Worm (Caenorhabditis elegans) whole organism, mixed stage, embryonic: Measurements from ENCODE around the gene srt-28.
A peak's percentile ranks its signal among the peaks of the same experiment; 100 is the strongest.

Experiments used
- M03D4.4 ChIP-seq: sonication (generic microtip); optimal IDR thresholded peaks from 2 replicates; lab custom pipeline; 2017; ENCODE audit warnings: mild to moderate bottlenecking, missing genetic modification characterization, missing compliant biosample characterization
- bed-3 ChIP-seq: fragments of 200-800 bp; sonication (Bioruptor generic); optimal IDR thresholded peaks from 3 replicates; lab custom pipeline; 2018; ENCODE audit warnings: mild to moderate bottlenecking, missing genetic modification characterization, moderate library complexity, missing compliant biosample characterization
- blmp-1 ChIP-seq: fragments of 150-350 bp; optimal IDR thresholded peaks from 2 replicates; lab custom pipeline; 2014; ENCODE audit warnings: missing biosample characterization, missing genetic modification characterization
- ceh-39 ChIP-seq: fragments of 150-350 bp; optimal IDR thresholded peaks from 2 replicates; lab custom pipeline; 2014; ENCODE audit warnings: missing biosample characterization, missing genetic modification characterization
- ceh-43 ChIP-seq: fragments of 200-800 bp; sonication (Bioruptor generic); optimal IDR thresholded peaks from 2 replicates; lab custom pipeline; 2018; ENCODE audit warnings: mild to moderate bottlenecking, missing genetic modification characterization, moderate library complexity, missing compliant biosample characterization
- ceh-83 ChIP-seq: fragments of 200-800 bp; sonication (Bioruptor generic); optimal IDR thresholded peaks from 2 replicates; lab custom pipeline; 2018; ENCODE audit warnings: mild to moderate bottlenecking, missing genetic modification characterization, missing compliant biosample characterization
- ces-1 ChIP-seq: fragments of 150-350 bp; optimal IDR thresholded peaks from 2 replicates; lab custom pipeline; 2014; ENCODE audit warnings: missing biosample characterization, missing genetic modification reagents, missing genetic modification characterization
- cnd-1 ChIP-seq: fragments of 200-800 bp; sonication (Bioruptor generic); optimal IDR thresholded peaks from 2 replicates; lab custom pipeline; 2018; ENCODE audit warnings: mild to moderate bottlenecking, missing genetic modification characterization, missing compliant biosample characterization
- drap-1 ChIP-seq: fragments of 200-800 bp; sonication (Bioruptor generic); optimal IDR thresholded peaks from 3 replicates; lab custom pipeline; 2018; ENCODE audit warnings: mild to moderate bottlenecking, missing genetic modification characterization, missing compliant biosample characterization
- elt-1 ChIP-seq: sonication (generic microtip); optimal IDR thresholded peaks from 2 replicates; lab custom pipeline; 2017; ENCODE audit warnings: missing genetic modification characterization, mild to moderate bottlenecking, missing compliant biosample characterization, antibody characterized with exemption, moderate library complexity, borderline replicate concordance; ENCODE audit not compliant: insufficient read depth
- elt-3 ChIP-seq: fragments of 150-350 bp; optimal IDR thresholded peaks from 2 replicates; lab custom pipeline; 2014; ENCODE audit warnings: missing biosample characterization, missing genetic modification characterization
- flh-1 ChIP-seq: fragments of 200-800 bp; sonication (Bioruptor generic); optimal IDR thresholded peaks from 2 replicates; lab custom pipeline; 2018; ENCODE audit warnings: mild to moderate bottlenecking, missing genetic modification characterization, moderate library complexity, missing compliant biosample characterization
- ham-2 ChIP-seq: fragments of 200-800 bp; sonication (Bioruptor generic); optimal IDR thresholded peaks from 2 replicates; lab custom pipeline; 2018; ENCODE audit warnings: mild to moderate bottlenecking, missing genetic modification characterization, missing compliant biosample characterization
- hlh-1 ChIP-seq: fragments of 150-350 bp; optimal IDR thresholded peaks from 2 replicates; lab custom pipeline; 2014; ENCODE audit warnings: missing biosample characterization, missing genetic modification reagents, missing genetic modification characterization
- lin-13 ChIP-seq: fragments of 150-350 bp; optimal IDR thresholded peaks from 2 replicates; lab custom pipeline; 2014; ENCODE audit warnings: missing biosample characterization, missing genetic modification characterization
- lin-32 ChIP-seq: fragments of 200-800 bp; sonication (Bioruptor generic); optimal IDR thresholded peaks from 2 replicates; lab custom pipeline; 2018; ENCODE audit warnings: mild to moderate bottlenecking, missing genetic modification characterization, missing compliant biosample characterization
- mep-1 ChIP-seq: fragments of 150-350 bp; optimal IDR thresholded peaks from 2 replicates; lab custom pipeline; 2017; ENCODE audit warnings: missing biosample characterization, missing genetic modification reagents, missing genetic modification characterization, inconsistent platforms
- mls-2 ChIP-seq: sonication (generic microtip); optimal IDR thresholded peaks from 2 replicates; lab custom pipeline; 2016; ENCODE audit warnings: mild to moderate bottlenecking, missing genetic modification characterization, moderate library complexity, missing compliant biosample characterization
- nhr-12 ChIP-seq: fragments of 150-350 bp; optimal IDR thresholded peaks from 2 replicates; lab custom pipeline; 2014; ENCODE audit warnings: missing biosample characterization, missing genetic modification characterization
- nhr-237 ChIP-seq: fragments of 150-350 bp; optimal IDR thresholded peaks from 2 replicates; lab custom pipeline; 2014; ENCODE audit warnings: missing biosample characterization, missing genetic modification characterization
- nhr-28 ChIP-seq: fragments of 150-350 bp; optimal IDR thresholded peaks from 2 replicates; lab custom pipeline; 2014; ENCODE audit warnings: missing biosample characterization, missing genetic modification characterization
- nhr-76 ChIP-seq: sonication (generic microtip); optimal IDR thresholded peaks from 2 replicates; lab custom pipeline; 2017; ENCODE audit warnings: missing biosample characterization, missing genetic modification characterization
- pha-4 ChIP-seq: fragments of 150-350 bp; optimal IDR thresholded peaks from 2 replicates; lab custom pipeline; 2018; ENCODE audit warnings: missing biosample characterization, missing genetic modification reagents, missing genetic modification characterization
- sem-2 ChIP-seq: fragments of 200-800 bp; sonication (Bioruptor generic); optimal IDR thresholded peaks from 2 replicates; lab custom pipeline; 2018; ENCODE audit warnings: mild to moderate bottlenecking, missing genetic modification characterization, missing compliant biosample characterization
- snpc-4 ChIP-seq: fragments of 150-350 bp; optimal IDR thresholded peaks from 2 replicates; lab custom pipeline; 2014; ENCODE audit warnings: missing biosample characterization, missing genetic modification characterization
- sptf-1 ChIP-seq: sonication (generic microtip); optimal IDR thresholded peaks from 2 replicates; lab custom pipeline; 2017; ENCODE audit warnings: mild to moderate bottlenecking, missing genetic modification characterization, moderate library complexity, missing compliant biosample characterization
- tbx-8 ChIP-seq: fragments of 200-800 bp; sonication (Bioruptor generic); optimal IDR thresholded peaks from 2 replicates; lab custom pipeline; 2018; ENCODE audit warnings: mild to moderate bottlenecking, missing genetic modification characterization, moderate library complexity, missing compliant biosample characterization
- unc-120 ChIP-seq: sonication (generic microtip); optimal IDR thresholded peaks from 2 replicates; lab custom pipeline; 2017; ENCODE audit warnings: missing genetic modification characterization, missing compliant biosample characterization; ENCODE audit not compliant: poor library complexity, severe bottlenecking
- zip-8 ChIP-seq: fragments of 150-350 bp; optimal IDR thresholded peaks from 2 replicates; lab custom pipeline; 2014; ENCODE audit warnings: missing biosample characterization, missing genetic modification characterization
- ztf-11 ChIP-seq: fragments of 150-350 bp; optimal IDR thresholded peaks from 2 replicates; lab custom pipeline; 2014; ENCODE audit warnings: missing biosample characterization, missing genetic modification characterization

The srt-28 gene

DNA sequence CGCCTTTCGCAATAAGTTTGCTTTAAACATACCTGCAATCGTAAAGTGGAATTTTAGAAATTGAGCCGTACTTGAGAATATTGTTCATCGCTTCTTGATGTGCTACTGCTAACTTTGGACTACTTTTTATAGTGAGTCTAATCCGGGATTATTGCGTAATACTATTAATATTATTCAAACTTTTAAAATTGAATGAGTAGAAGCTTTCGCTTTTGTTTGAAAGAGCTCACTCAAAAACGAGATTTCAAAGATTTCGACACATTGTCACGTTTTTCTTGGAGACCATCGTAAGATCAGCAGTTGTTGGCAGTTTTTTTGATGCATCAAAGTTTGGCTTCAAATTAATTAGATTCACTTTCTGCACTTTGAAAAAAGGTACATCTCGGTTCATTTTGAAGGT lies at the start of gene srt-28:
TSS of gene srt-28 (minus strand) at position 101 of the 400 bp plus-strand sequence.
- TF ChIP-seq zip-8 (tag; lab: Kevin White, UChicago) (peak; percentile 43), tbx-8 (GFP tag; lab: Kevin White, UChicago) (no peak), sem-2 (no peak)

DNA sequence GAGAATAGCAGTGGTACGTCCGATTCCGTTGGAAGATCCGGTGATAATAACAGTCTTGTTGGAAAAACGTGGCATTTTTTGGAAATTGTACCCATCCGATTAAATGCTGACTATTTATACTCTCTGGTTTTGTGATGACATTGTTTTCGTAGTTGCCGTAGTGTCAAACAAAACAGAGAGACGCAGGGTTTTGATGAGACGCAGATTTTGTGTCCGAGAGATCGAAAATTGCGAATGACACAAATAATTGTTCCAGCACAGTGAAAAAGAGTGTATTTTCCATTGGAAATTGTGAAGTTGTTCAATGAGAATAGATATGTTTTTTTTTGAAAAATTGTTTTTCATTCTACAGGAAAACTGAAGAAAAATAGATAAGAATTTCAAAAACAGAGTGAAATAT lies 49.7 kb upstream of the srt-28 start, which contains the start of gene R05D8.7:
TSS of gene R05D8.7 (minus strand) at position 104 of the 400 bp plus-strand sequence.
- TF ChIP-seq ceh-83 (GFP tag; lab: Kevin White, UChicago) (no peak), pha-4 (tag; lab: Kevin White, UChicago) (no peak), mls-2 (tag; lab: Kevin White, UChicago) (no peak), zip-8 (tag; lab: Kevin White, UChicago) (no peak), tbx-8 (GFP tag; lab: Kevin White, UChicago) (no peak), flh-1 (GFP tag; lab: Kevin White, UChicago) (no peak), ceh-39 (tag; lab: Kevin White, UChicago) (no peak), bed-3 (no peak), blmp-1 (tag; lab: Kevin White, UChicago) (no peak), snpc-4 (tag; lab: Kevin White, UChicago) (no peak), elt-3 (tag; lab: Kevin White, UChicago) (no peak), sptf-1 (no peak)
- TF ChIP-seq, all 35 proteins: peak for 0

DNA sequence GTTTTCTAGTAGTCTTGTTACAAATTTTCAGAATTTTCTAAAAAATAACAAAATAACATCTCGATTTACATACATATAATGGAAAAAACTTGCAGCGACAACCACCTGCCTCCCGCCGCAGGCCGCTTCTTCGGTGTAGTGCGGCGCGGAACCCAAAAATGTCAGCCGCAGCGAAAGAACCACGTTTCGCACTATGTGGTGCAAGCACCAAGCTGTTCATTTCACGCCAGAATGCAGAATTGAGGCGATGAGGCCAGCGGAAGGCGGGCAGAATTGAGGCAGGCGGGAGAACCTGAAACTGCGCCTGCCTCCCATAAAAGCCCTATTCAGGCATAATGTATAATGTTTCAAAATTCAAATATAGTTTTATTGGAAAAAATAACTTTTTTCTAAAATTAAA lies 48.0 kb upstream of the srt-28 start:
- TF ChIP-seq cnd-1 (tag; lab: Kevin White, UChicago): no peak
- no peak for TF ChIP-seq lin-13 (tag; lab: Kevin White, UChicago)
- TF ChIP-seq nhr-237 (tag; lab: Kevin White, UChicago): no peak
- TF ChIP-seq lin-32 (GFP tag; lab: Kevin White, UChicago): no peak
- TF ChIP-seq ceh-39 (tag; lab: Kevin White, UChicago): no peak
- no peak for TF ChIP-seq tbx-8 (GFP tag; lab: Kevin White, UChicago)
- TF ChIP-seq ham-2 (GFP tag; lab: Kevin White, UChicago): no peak
- no peak for TF ChIP-seq drap-1 (GFP tag; lab: Kevin White, UChicago)
- TF ChIP-seq ces-1 (GFP tag; lab: Kevin White, UChicago): no peak
- TF ChIP-seq elt-1: no peak
- no peak for TF ChIP-seq nhr-12 (tag; lab: Kevin White, UChicago)
- no peak for TF ChIP-seq nhr-76 (tag; lab: Kevin White, UChicago)
- TF ChIP-seq bed-3: no peak
- TF ChIP-seq sem-2: no peak
- no peak for TF ChIP-seq hlh-1
- no peak for TF ChIP-seq ceh-43 (GFP tag; lab: Kevin White, UChicago)

DNA sequence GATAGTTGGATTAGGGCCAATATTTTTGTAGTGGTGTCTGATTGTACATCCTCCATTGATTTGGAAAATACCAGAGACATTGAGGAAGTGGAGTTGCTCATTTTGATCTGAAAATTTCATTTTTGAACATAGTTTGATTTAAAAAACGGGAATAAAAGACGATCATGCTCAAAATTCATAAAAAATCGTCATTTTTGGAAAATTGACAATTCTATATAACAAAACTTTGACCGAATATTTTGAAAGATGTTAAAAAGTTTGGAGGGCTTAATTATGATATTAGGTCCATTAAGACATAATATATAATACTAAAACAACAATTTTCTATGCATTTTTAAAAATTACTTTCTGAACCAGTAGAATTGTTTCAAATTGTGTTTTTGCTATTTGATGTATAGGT lies 46.0 kb upstream of the srt-28 start, which contains the start of gene srg-58:
TSS of gene srg-58 (minus strand) at position 101 of the 400 bp plus-strand sequence.
- TF ChIP-seq elt-1 (no peak), flh-1 (GFP tag; lab: Kevin White, UChicago) (no peak), ceh-83 (GFP tag; lab: Kevin White, UChicago) (no peak), drap-1 (GFP tag; lab: Kevin White, UChicago) (no peak), nhr-28 (tag; lab: Kevin White, UChicago) (no peak), mep-1 (tag; lab: Kevin White, UChicago) (no peak), nhr-237 (tag; lab: Kevin White, UChicago) (no peak), hlh-1 (no peak)

DNA sequence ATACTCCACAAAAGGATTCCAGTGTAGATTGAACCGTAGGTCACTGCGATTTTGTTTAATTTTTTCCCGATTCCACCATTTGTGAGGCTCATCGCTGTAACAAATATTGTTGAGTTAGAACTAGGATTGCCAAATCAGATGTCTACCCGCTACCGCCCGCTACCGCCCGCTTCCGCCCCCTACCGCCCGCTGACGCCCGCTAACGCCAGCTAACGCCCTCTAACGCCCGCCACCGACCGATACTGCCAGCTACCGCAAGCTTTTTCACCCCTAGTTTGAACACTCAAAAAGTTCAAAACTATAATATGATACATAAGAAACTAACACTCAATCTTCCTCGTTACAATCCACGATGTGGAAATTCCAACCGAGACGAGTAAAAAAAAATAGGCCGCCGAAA lies 45.0 kb upstream of the srt-28 start:
- TF ChIP-seq M03D4.4 (tag; lab: Kevin White, UChicago): no peak
- TF ChIP-seq hlh-1: no peak
- TF ChIP-seq blmp-1 (tag; lab: Kevin White, UChicago): no peak
- no peak for TF ChIP-seq ztf-11 (tag; lab: Kevin White, UChicago)
- TF ChIP-seq pha-4 (tag; lab: Kevin White, UChicago): no peak
- no peak for TF ChIP-seq elt-3 (tag; lab: Kevin White, UChicago)
- no peak for TF ChIP-seq ceh-39 (tag; lab: Kevin White, UChicago)
- no peak for TF ChIP-seq ces-1 (GFP tag; lab: Kevin White, UChicago)
- TF ChIP-seq unc-120 (tag; lab: Kevin White, UChicago): no peak
- no peak for TF ChIP-seq ham-2 (GFP tag; lab: Kevin White, UChicago)
- TF ChIP-seq ceh-83 (GFP tag; lab: Kevin White, UChicago): no peak
